Fruit fly (Drosophila melanogaster): ENCODE measurements around the gene CG3191.

The CG3191 gene

DNA sequence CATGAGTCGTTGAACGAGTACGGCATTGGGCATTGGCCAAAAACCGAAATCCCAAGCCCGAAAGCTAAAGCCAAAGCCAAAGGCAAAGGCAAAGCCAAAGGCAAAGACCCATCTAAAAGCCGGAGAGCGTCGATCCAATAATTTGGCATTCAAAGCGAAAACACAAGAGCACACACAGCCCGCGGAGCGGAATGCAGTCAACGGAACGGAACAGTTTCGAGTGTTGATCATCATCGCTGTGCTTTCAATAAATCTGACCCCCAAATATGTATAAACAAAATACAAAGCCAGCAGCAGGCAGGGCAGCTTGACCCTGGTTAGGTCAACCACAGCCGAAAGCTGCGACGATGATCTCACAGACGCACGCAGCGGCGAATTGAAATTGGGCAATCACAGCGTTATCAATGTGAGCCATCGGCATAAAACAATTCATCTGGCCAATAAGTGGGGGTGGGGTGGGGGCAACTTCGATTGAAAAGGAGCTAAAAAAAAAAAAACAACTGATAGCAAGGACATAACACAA is 27.1 kb upstream of the CG3191 start:
- TF ChIP-seq CG33017 (tag; optimal IDR thresholded peaks at IDR 0.05): no peak
- no peak for TF ChIP-seq Clk (GFP tag; optimal IDR thresholded peaks at IDR 0.05)
- no peak for TF ChIP-seq Crg-1 (GFP tag; optimal IDR thresholded peaks at IDR 0.05)
- TF ChIP-seq bab1 (GFP tag; optimal IDR thresholded peaks at IDR 0.05): no peak
- TF ChIP-seq cnc (optimal IDR thresholded peaks at IDR 0.05): no peak
- no peak for TF ChIP-seq ovo (GFP tag; optimal IDR thresholded peaks at IDR 0.05)
- TF ChIP-seq CG7045 (GFP tag; optimal IDR thresholded peaks at IDR 0.05): no peak
- no peak for TF ChIP-seq Mnt (GFP tag; optimal IDR thresholded peaks at IDR 0.05)
- TF ChIP-seq CG12768 (GFP tag; optimal IDR thresholded peaks at IDR 0.05): no peak
- TF ChIP-seq Hr96 (GFP tag; optimal IDR thresholded peaks at IDR 0.05): no peak
- TF ChIP-seq CG14711 (tag; optimal IDR thresholded peaks at IDR 0.05): no peak
- no peak for TF ChIP-seq kay (GFP tag; ENCODE audit: borderline replicate concordance)
- TF ChIP-seq CG7101 (tag; optimal IDR thresholded peaks at IDR 0.05): no peak
- no peak for TF ChIP-seq toe (GFP tag; optimal IDR thresholded peaks at IDR 0.05)
- TF ChIP-seq cic (GFP tag; optimal IDR thresholded peaks at IDR 0.05): no peak
- no peak for TF ChIP-seq CG1620 (GFP tag; optimal IDR thresholded peaks at IDR 0.05)
- no peak for TF ChIP-seq CG11617 (GFP tag; optimal IDR thresholded peaks at IDR 0.05)
- no peak for TF ChIP-seq CG5204 (GFP tag; optimal IDR thresholded peaks at IDR 0.05)
- TF ChIP-seq tj (GFP tag; optimal IDR thresholded peaks at IDR 0.05): no peak

DNA sequence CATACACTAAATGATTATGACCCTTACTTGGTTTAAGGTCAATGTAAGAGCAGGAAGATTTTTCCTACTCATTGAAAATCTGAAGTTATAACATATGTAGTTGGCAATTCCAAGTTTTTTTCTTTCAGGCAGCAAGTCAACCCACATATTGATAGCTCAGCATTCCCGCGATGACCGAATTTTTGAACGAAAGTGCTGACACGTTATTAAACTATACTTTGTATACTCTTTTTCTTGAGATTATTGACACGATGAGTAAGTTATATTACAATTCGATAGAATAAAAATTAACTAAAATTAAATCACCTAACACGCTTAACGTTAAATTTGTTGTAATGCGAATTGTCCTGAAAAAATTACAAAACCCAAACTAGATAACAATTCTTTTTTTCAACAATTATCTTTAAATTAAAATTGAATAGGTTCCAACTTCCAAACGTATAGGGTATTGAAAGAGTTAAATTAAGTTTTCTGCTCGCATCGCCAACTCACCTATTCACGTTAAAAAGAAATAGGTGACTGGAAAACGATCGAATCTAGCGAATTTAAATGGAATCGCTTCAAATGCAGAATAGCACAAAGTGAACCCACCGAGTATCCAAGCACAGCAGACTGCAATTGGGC is 23.6 kb upstream of the CG3191 start, which contains the start of gene Vml:
Gene Vml (plus strand): TSS at position 574 of the 624 bp plus-strand sequence.
- TF ChIP-seq CG7101 (tag; optimal IDR thresholded peaks at IDR 0.05) (no peak), tj (GFP tag; optimal IDR thresholded peaks at IDR 0.05) (peak; percentile 95)

DNA sequence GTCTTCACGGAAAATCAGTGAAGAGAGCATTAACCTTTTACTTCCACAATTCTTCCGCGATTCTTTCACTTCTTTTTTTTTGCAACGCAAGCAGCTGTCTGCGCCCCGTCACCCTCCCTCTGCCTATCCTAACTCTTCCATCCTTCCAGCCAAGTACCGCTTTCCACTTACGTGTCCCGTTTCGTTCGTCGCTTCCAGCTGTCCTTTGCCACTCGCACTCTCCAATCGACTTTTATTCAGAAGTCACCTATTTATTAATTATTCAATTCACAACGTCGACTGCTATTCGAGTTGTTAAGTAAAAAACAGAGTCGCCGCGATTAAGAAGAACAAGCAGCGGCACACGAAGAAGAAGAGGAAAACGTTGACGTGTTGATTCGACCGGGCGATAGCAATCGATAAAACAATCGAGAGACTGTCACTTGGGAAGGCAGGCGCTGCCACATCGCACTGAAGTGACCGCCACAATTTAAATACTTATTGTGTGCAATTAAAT is 23.0 kb upstream of the CG3191 start, which contains the start of gene Grp170:
Gene Grp170 (minus strand): TSS at position 365 of the 496 bp plus-strand sequence.
- TF ChIP-seq kay (GFP tag; ENCODE audit: borderline replicate concordance) (no peak), CG12768 (GFP tag; optimal IDR thresholded peaks at IDR 0.05) (no peak), pad (GFP tag; optimal IDR thresholded peaks at IDR 0.05) (peak; percentile 0), CG5204 (GFP tag; optimal IDR thresholded peaks at IDR 0.05) (no peak), CG7045 (GFP tag; optimal IDR thresholded peaks at IDR 0.05) (no peak), CG33017 (tag; optimal IDR thresholded peaks at IDR 0.05) (no peak), CG1620 (GFP tag; optimal IDR thresholded peaks at IDR 0.05) (no peak), Hr96 (GFP tag; optimal IDR thresholded peaks at IDR 0.05) (no peak), CG11617 (GFP tag; optimal IDR thresholded peaks at IDR 0.05) (peak; percentile 21), cic (GFP tag; optimal IDR thresholded peaks at IDR 0.05) (no peak), Clk (GFP tag; optimal IDR thresholded peaks at IDR 0.05) (no peak), cnc (optimal IDR thresholded peaks at IDR 0.05) (no peak), CG14711 (tag; optimal IDR thresholded peaks at IDR 0.05) (peak; percentile 15), ovo (GFP tag; optimal IDR thresholded peaks at IDR 0.05) (no peak), tj (GFP tag; optimal IDR thresholded peaks at IDR 0.05) (no peak), bab1 (GFP tag; optimal IDR thresholded peaks at IDR 0.05) (peak; percentile 53), toe (GFP tag; optimal IDR thresholded peaks at IDR 0.05) (no peak), Crg-1 (GFP tag; optimal IDR thresholded peaks at IDR 0.05) (no peak), Mnt (GFP tag; optimal IDR thresholded peaks at IDR 0.05) (peak; percentile 76), CG7101 (tag; optimal IDR thresholded peaks at IDR 0.05) (no peak)

DNA sequence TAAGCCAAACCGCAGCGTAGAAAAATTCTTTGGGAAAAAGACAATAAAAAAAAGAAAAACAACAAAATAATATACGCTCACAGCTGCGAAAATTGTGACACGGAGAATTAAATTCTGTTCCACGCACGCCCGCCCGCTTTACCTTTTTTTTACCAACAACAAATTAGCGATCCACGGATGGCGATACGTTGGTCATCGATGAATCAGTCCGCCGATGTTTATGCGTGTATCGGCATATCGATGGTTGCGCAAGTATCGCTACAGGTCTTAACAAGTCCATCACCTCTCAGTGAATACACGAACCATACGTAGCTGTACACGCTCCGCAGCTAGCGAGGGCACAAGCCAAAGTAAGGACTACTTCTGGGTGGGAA is 18.8 kb upstream of the CG3191 start, which contains the start of gene CG2924:
Gene CG2924 (minus strand): TSS at position 205 of the 374 bp plus-strand sequence.
- TF ChIP-seq bab1 (GFP tag; optimal IDR thresholded peaks at IDR 0.05) (peak; percentile 92), CG1620 (GFP tag; optimal IDR thresholded peaks at IDR 0.05) (peak; percentile 82), CG11617 (GFP tag; optimal IDR thresholded peaks at IDR 0.05) (no peak), tj (GFP tag; optimal IDR thresholded peaks at IDR 0.05) (peak; percentile 87), Clk (GFP tag; optimal IDR thresholded peaks at IDR 0.05) (peak; percentile 12), CG12768 (GFP tag; optimal IDR thresholded peaks at IDR 0.05) (no peak), Hr96 (GFP tag; optimal IDR thresholded peaks at IDR 0.05) (no peak), CG7101 (tag; optimal IDR thresholded peaks at IDR 0.05) (peak; percentile 62), Mnt (GFP tag; optimal IDR thresholded peaks at IDR 0.05) (peak; percentile 81), Crg-1 (GFP tag; optimal IDR thresholded peaks at IDR 0.05) (peak; percentile 63), CG5204 (GFP tag; optimal IDR thresholded peaks at IDR 0.05) (no peak), CG7045 (GFP tag; optimal IDR thresholded peaks at IDR 0.05) (no peak), CG14711 (tag; optimal IDR thresholded peaks at IDR 0.05) (peak; percentile 42), kay (GFP tag; ENCODE audit: borderline replicate concordance) (peak; percentile 51), pad (GFP tag; optimal IDR thresholded peaks at IDR 0.05) (no peak), cnc (optimal IDR thresholded peaks at IDR 0.05) (no peak), ovo (GFP tag; optimal IDR thresholded peaks at IDR 0.05) (peak; percentile 63), toe (GFP tag; optimal IDR thresholded peaks at IDR 0.05) (peak; percentile 43), cic (GFP tag; optimal IDR thresholded peaks at IDR 0.05) (peak; percentile 44), CG33017 (tag; optimal IDR thresholded peaks at IDR 0.05) (no peak)

DNA sequence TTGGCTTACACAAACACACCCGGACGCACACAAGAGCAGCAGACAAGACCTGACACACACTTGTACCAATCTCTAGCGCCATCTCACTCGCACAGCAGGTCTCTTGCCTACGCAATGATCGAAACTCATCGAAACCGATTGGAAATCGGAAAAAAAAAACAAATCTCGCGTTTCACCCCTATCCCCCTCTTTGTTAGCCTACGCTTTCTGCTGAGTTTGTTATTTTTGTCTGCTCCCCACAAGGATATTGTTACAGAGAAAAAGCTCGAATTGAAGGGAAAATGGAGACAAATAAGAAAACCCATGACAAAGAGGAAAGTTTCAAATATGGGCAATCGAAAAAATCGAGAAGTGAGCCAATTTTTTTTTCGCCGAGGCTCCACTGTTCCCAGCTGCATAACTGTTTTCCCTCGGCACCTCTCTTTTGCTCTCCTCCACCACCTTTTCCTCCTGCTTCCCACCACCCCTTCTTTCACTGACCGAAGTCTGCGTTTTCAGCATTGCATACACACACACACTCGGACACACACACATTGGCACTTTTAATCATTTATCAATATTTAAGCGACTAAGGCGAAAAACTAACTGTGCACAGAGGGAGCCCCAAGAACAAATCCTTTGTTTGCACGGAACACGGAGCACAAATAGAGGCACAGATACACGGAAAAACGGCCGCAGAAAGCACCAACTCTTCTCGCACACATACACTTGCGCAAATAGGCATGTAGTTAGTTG is 18.2 kb upstream of the CG3191 start:
- TF ChIP-seq CG12768 (GFP tag; optimal IDR thresholded peaks at IDR 0.05) (peak; percentile 3), CG11617 (GFP tag; optimal IDR thresholded peaks at IDR 0.05) (peak; percentile 59), pad (GFP tag; optimal IDR thresholded peaks at IDR 0.05) (peak; percentile 79), ovo (GFP tag; optimal IDR thresholded peaks at IDR 0.05) (peak; percentile 64), Mnt (GFP tag; optimal IDR thresholded peaks at IDR 0.05) (peak; percentile 44), CG7101 (tag; optimal IDR thresholded peaks at IDR 0.05) (peak; percentile 25), cnc (optimal IDR thresholded peaks at IDR 0.05) (no peak), CG7045 (GFP tag; optimal IDR thresholded peaks at IDR 0.05) (no peak), Hr96 (GFP tag; optimal IDR thresholded peaks at IDR 0.05) (peak; percentile 63), CG1620 (GFP tag; optimal IDR thresholded peaks at IDR 0.05) (no peak), bab1 (GFP tag; optimal IDR thresholded peaks at IDR 0.05) (no peak), tj (GFP tag; optimal IDR thresholded peaks at IDR 0.05) (peak; percentile 87), toe (GFP tag; optimal IDR thresholded peaks at IDR 0.05) (peak; percentile 17)
